Fruit fly (Drosophila melanogaster): ENCODE measurements around the gene MRG15.

DNA sequence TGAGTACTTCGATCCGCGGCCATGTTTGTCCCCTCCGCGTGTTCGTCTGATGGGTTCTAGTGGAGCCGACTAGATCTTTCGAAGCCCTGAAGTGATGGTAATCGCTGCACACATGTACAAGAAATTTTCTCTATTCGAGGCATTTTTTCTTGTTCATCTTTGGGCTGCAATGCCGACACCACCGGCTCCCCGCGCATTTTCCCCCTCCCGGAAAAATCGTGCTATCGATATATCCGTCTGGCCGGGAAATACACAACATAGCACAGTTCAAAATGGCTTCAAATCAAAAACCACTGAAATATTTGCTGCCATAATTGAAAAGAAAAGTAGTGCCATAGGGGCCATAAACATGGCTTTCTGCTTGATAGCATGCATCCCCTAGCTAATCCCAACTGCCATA lies 14.0 kb downstream of the MRG15 start:
- no peak for TF ChIP-seq CG1620 (GFP tag; optimal IDR thresholded peaks at IDR 0.05)
- TF ChIP-seq toe (GFP tag; optimal IDR thresholded peaks at IDR 0.05) = no peak
- TF ChIP-seq CG12768 (GFP tag; optimal IDR thresholded peaks at IDR 0.05) = no peak
- TF ChIP-seq kay (GFP tag; ENCODE audit: borderline replicate concordance) = no peak
- TF ChIP-seq CG11617 (GFP tag; optimal IDR thresholded peaks at IDR 0.05) = no peak
- no peak for TF ChIP-seq Crg-1 (GFP tag; optimal IDR thresholded peaks at IDR 0.05)
- TF ChIP-seq bab1 (GFP tag; optimal IDR thresholded peaks at IDR 0.05) = no peak
- TF ChIP-seq CG14711 (tag; optimal IDR thresholded peaks at IDR 0.05) = no peak
- TF ChIP-seq Mnt (GFP tag; optimal IDR thresholded peaks at IDR 0.05) = no peak
- TF ChIP-seq cic (GFP tag; optimal IDR thresholded peaks at IDR 0.05) = no peak
- no peak for TF ChIP-seq Hr96 (GFP tag; optimal IDR thresholded peaks at IDR 0.05)
- no peak for TF ChIP-seq CG7045 (GFP tag; optimal IDR thresholded peaks at IDR 0.05)
- TF ChIP-seq CG7101 (tag; optimal IDR thresholded peaks at IDR 0.05) = no peak
- no peak for TF ChIP-seq Clk (GFP tag; optimal IDR thresholded peaks at IDR 0.05)

Data from whole organism, adult.